Fruit fly (Drosophila melanogaster): ENCODE results near the gene Keap1.

Gene Keap1

DNA sequence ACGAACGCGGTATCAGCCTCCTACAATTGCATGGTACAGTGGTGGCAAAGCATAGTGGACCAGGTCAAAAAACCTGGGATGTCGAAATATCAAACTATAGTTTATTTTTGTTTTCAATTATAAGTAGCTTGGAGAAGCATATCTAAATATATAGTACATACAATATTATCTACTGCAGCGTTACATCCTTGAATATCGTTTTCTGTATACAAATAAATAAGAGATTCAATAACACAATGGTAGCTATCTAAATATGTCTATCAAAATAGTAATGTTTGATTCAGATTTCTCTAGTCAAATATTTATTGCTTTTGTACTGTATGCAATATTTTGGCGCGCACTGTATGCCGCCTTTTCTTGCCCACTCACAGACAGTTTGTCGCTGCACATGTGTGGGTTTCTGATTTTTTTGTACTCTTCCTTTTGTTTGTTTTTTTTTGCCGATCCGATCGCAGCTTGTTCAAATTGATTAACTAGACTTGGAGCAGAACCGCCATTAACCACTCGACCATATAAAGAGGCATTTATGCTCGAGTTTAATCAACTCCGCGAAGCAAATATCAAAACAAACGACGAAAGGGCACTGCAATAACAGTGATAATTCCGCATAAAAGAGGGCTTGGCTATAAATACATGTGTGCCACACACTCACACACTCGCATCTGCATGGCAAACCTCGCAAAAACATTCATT, 1.1 kb upstream of the Keap1 start (continued):
- TF ChIP-seq CG10366 (GFP tag; IDR thresholded peaks at IDR 0.05), result peak; percentile 91
- peak; percentile 97 for TF ChIP-seq odd (GFP tag; optimal IDR thresholded peaks at IDR 0.05)
- TF ChIP-seq Drgx (GFP tag; IDR thresholded peaks at IDR 0.05), result peak; percentile 96
- TF ChIP-seq inv (GFP tag; IDR thresholded peaks at IDR 0.05; ENCODE audit: partially characterized antibody), result no peak
- TF ChIP-seq lola (GFP tag; optimal IDR thresholded peaks at IDR 0.05), result peak in 1 of 3 experiments; percentile 97
- TF ChIP-seq Sry-δ (GFP tag; optimal IDR thresholded peaks at IDR 0.05), result no peak
- peak; percentile 96 for TF ChIP-seq CG17829 (tag; optimal IDR thresholded peaks at IDR 0.05)
- peak; percentile 69 for TF ChIP-seq Ets97D (GFP tag; optimal IDR thresholded peaks at IDR 0.05)
- TF ChIP-seq CG1024 (GFP tag; IDR thresholded peaks at IDR 0.05), result peak; percentile 69
- peak; percentile 97 for TF ChIP-seq CG7839 (tag; optimal IDR thresholded peaks at IDR 0.05)
- TF ChIP-seq CrebB (tag; optimal IDR thresholded peaks at IDR 0.05), result peak; percentile 91
- peak; percentile 67; the same call in 1 of the 2 replicates for TF ChIP-seq CG10321 (GFP tag; IDR thresholded peaks at IDR 0.05)
- peak; percentile 64 for TF ChIP-seq CG33213 (GFP tag; optimal IDR thresholded peaks at IDR 0.05)
- peak; percentile 96 for TF ChIP-seq az2 (GFP tag; optimal IDR thresholded peaks at IDR 0.05)
- TF ChIP-seq CG4820 (GFP tag; optimal IDR thresholded peaks at IDR 0.05), result peak; percentile 93
- peak in 1 of 2 experiments; percentile 98 for TF ChIP-seq Eip74EF (GFP tag; optimal IDR thresholded peaks at IDR 0.05)
- peak; percentile 85 for TF ChIP-seq CG15696 (tag; optimal IDR thresholded peaks at IDR 0.05)
- TF ChIP-seq Sin3A (optimal IDR thresholded peaks at IDR 0.05), result no peak
- TF ChIP-seq CG11093 (GFP tag; IDR thresholded peaks at IDR 0.05), result peak; percentile 88
- TF ChIP-seq Med (GFP tag), result peak; percentile 97
- peak; percentile 95 for TF ChIP-seq CG3407 (GFP tag; optimal IDR thresholded peaks at IDR 0.05)
- peak; percentile 92 for TF ChIP-seq CG17568 (GFP tag; optimal IDR thresholded peaks at IDR 0.05)
- peak; percentile 78 for TF ChIP-seq TFAM (GFP tag; optimal IDR thresholded peaks at IDR 0.05)
- peak; percentile 97 for TF ChIP-seq CG30403 (GFP tag; optimal IDR thresholded peaks at IDR 0.05)
- peak; percentile 33 for TF ChIP-seq ftz-f1 (GFP tag; optimal IDR thresholded peaks at IDR 0.05)
- TF ChIP-seq dysf (GFP tag; IDR thresholded peaks at IDR 0.05), result peak; percentile 95
- TF ChIP-seq amos (GFP tag; IDR thresholded peaks at IDR 0.05; ENCODE audit: partially characterized antibody), result no peak
- TF ChIP-seq nerfin-2 (GFP tag; IDR thresholded peaks at IDR 0.05; ENCODE audit: partially characterized antibody), result no peak
- TF ChIP-seq ash1 (GFP tag; optimal IDR thresholded peaks at IDR 0.05), result peak; percentile 55
- TF ChIP-seq CG6791 (GFP tag; IDR thresholded peaks at IDR 0.05; ENCODE audit: partially characterized antibody), result no peak
- TF ChIP-seq gem (tag; optimal IDR thresholded peaks at IDR 0.05), result peak; percentile 98
- TF ChIP-seq Trl (optimal IDR thresholded peaks at IDR 0.05), result no peak
- peak; percentile 91 for TF ChIP-seq Trl (GFP tag; optimal IDR thresholded peaks at IDR 0.05)
- peak; percentile 90; the same call in 1 of the 2 replicates for TF ChIP-seq sim (GFP tag; IDR thresholded peaks at IDR 0.05)
- TF ChIP-seq CG12155 (GFP tag; optimal IDR thresholded peaks at IDR 0.05), result peak; percentile 87
- peak; percentile 93 for TF ChIP-seq Gug (GFP tag; IDR thresholded peaks at IDR 0.05)
- peak; percentile 88 for TF ChIP-seq Antp (GFP tag; optimal IDR thresholded peaks at IDR 0.05)
- peak; percentile 90 for TF ChIP-seq slp2 (GFP tag; optimal IDR thresholded peaks at IDR 0.05)
- TF ChIP-seq CG10431 (GFP tag; optimal IDR thresholded peaks at IDR 0.05), result peak; percentile 90
- peak in 1 of 2 experiments; percentile 91 for TF ChIP-seq Hr78 (GFP tag; optimal IDR thresholded peaks at IDR 0.05)
- TF ChIP-seq CG31388 (GFP tag; optimal IDR thresholded peaks at IDR 0.05), result peak; percentile 73
- TF ChIP-seq pum (GFP tag; optimal IDR thresholded peaks at IDR 0.05), result peak; percentile 87
- peak; percentile 92 for TF ChIP-seq Rfx (GFP tag; IDR thresholded peaks at IDR 0.05)
- TF ChIP-seq Awh (GFP tag; IDR thresholded peaks at IDR 0.05), result peak; percentile 94
- peak; percentile 86 for TF ChIP-seq Ada2b (GFP tag; IDR thresholded peaks at IDR 0.05)
- peak; percentile 78 for TF ChIP-seq Nf-YA (GFP tag; IDR thresholded peaks at IDR 0.05)
- peak; percentile 74; the same call in 2 of the 3 replicates for TF ChIP-seq z (GFP tag; IDR thresholded peaks at IDR 0.05)
- TF ChIP-seq ase (GFP tag; IDR thresholded peaks at IDR 0.05), result peak; percentile 91
- TF ChIP-seq CG6813 (GFP tag; optimal IDR thresholded peaks at IDR 0.05), result peak; percentile 94
- TF ChIP-seq CG8944 (GFP tag; optimal IDR thresholded peaks at IDR 0.05), result peak; percentile 84

Measured in whole organism, embryonic.